Worm (Caenorhabditis elegans) whole organism, L3 larva: ENCODE measurements around the gene mig-21.

ENCODE experiments used
- R02D3.7 ChIP-seq: fragments of 150-350 bp; optimal IDR thresholded peaks from 2 replicates; lab custom pipeline; 2014; ENCODE audit warnings: missing biosample characterization, missing genetic modification characterization
- ZK546.5 ChIP-seq: sonication (generic microtip); optimal IDR thresholded peaks from 2 replicates; lab custom pipeline; 2017; ENCODE audit warnings: missing biosample characterization, missing genetic modification characterization
- aly-2 ChIP-seq: fragments of 150-350 bp; optimal IDR thresholded peaks from 2 replicates; lab custom pipeline; 2014; ENCODE audit warnings: missing biosample characterization, missing genetic modification characterization
- ama-1 ChIP-seq: fragments of 150-350 bp; optimal IDR thresholded peaks from 2 replicates; lab custom pipeline; 2018
- ceh-16 ChIP-seq: sonication (generic microtip); optimal IDR thresholded peaks from 2 replicates; lab custom pipeline; 2017; ENCODE audit warnings: missing biosample characterization, missing genetic modification characterization
- ceh-28 ChIP-seq: fragments of 150-350 bp; optimal IDR thresholded peaks from 2 replicates; lab custom pipeline; 2014; ENCODE audit warnings: missing biosample characterization, missing genetic modification reagents, missing genetic modification characterization
- ceh-82 ChIP-seq: fragments of 150-350 bp; optimal IDR thresholded peaks from 2 replicates; lab custom pipeline; 2014; ENCODE audit warnings: missing biosample characterization, missing genetic modification characterization
- ceh-9 ChIP-seq: sonication (generic microtip); optimal IDR thresholded peaks from 2 replicates; lab custom pipeline; 2018; ENCODE audit warnings: missing biosample characterization, missing genetic modification characterization
- daf-12 ChIP-seq: fragments of 150-350 bp; optimal IDR thresholded peaks from 2 replicates; lab custom pipeline; 2014; ENCODE audit warnings: missing biosample characterization, missing genetic modification reagents, missing genetic modification characterization
- egl-27 ChIP-seq: sonication (generic microtip); optimal IDR thresholded peaks from 4 replicates; lab custom pipeline; 2017; ENCODE audit warnings: missing biosample characterization, missing genetic modification reagents, missing genetic modification characterization
- elt-1 ChIP-seq: fragments of 150-350 bp; optimal IDR thresholded peaks from 2 replicates; lab custom pipeline; 2014; ENCODE audit warnings: missing biosample characterization, missing genetic modification characterization
- elt-2 ChIP-seq: sonication (generic microtip); optimal IDR thresholded peaks from 2 replicates; lab custom pipeline; 2016; ENCODE audit warnings: missing genetic modification reagents, mild to moderate bottlenecking, missing genetic modification characterization, missing compliant biosample characterization
- elt-3 ChIP-seq, 3 experiments: fragments of 150-350 bp in 1 of 3; sonication (generic microtip) in 2 of 3; optimal IDR thresholded peaks; 2 replicates in 2 of 3; 4 replicates in 1 of 3; lab custom pipeline; 2014 to 2017; ENCODE audit warnings: missing biosample characterization in 3 of 3, missing genetic modification characterization in 3 of 3
- eor-1 ChIP-seq, 2 experiments: fragments of 150-350 bp; optimal IDR thresholded peaks; 2 replicates each; lab custom pipeline; 2014 to 2018; ENCODE audit warnings: missing biosample characterization in 2 of 2, missing genetic modification characterization in 2 of 2
- fkh-10 ChIP-seq: sonication (generic microtip); optimal IDR thresholded peaks from 2 replicates; lab custom pipeline; 2017; ENCODE audit warnings: missing biosample characterization, missing genetic modification reagents, missing genetic modification characterization
- fkh-2 ChIP-seq: fragments of 150-350 bp; optimal IDR thresholded peaks from 2 replicates; lab custom pipeline; 2014; ENCODE audit warnings: missing biosample characterization, missing genetic modification reagents, missing genetic modification characterization
- jun-1 ChIP-seq: fragments of 150-350 bp; optimal IDR thresholded peaks from 2 replicates; lab custom pipeline; 2014; ENCODE audit warnings: missing biosample characterization, missing genetic modification reagents, missing genetic modification characterization
- lin-15B ChIP-seq: fragments of 150-350 bp; optimal IDR thresholded peaks from 2 replicates; lab custom pipeline; 2014; ENCODE audit warnings: missing biosample characterization, missing genetic modification characterization
- lin-39 ChIP-seq: fragments of 150-350 bp; optimal IDR thresholded peaks from 2 replicates; lab custom pipeline; 2018; ENCODE audit warnings: missing biosample characterization, missing genetic modification reagents, missing genetic modification characterization
- lsy-12 ChIP-seq: sonication (generic microtip); optimal IDR thresholded peaks from 2 replicates; lab custom pipeline; 2016; ENCODE audit warnings: mild to moderate bottlenecking, missing genetic modification characterization, missing compliant biosample characterization
- mdl-1 ChIP-seq: fragments of 150-350 bp; optimal IDR thresholded peaks from 2 replicates; lab custom pipeline; 2014; ENCODE audit warnings: missing biosample characterization, missing genetic modification characterization
- mml-1 ChIP-seq: fragments of 150-350 bp; sonication (generic microtip); optimal IDR thresholded peaks from 3 replicates; lab custom pipeline; 2014; ENCODE audit warnings: missing biosample characterization, missing genetic modification characterization
- nfya-1 ChIP-seq: sonication (generic microtip); optimal IDR thresholded peaks from 2 replicates; lab custom pipeline; 2017; ENCODE audit warnings: missing genetic modification characterization, mild to moderate bottlenecking, missing compliant biosample characterization, antibody characterized with exemption, moderate library complexity; ENCODE audit not compliant: insufficient read depth
- nhr-23 ChIP-seq: fragments of 150-350 bp; optimal IDR thresholded peaks from 2 replicates; lab custom pipeline; 2014; ENCODE audit warnings: missing biosample characterization, missing genetic modification reagents, missing genetic modification characterization
- nhr-237 ChIP-seq: fragments of 150-350 bp; optimal IDR thresholded peaks from 2 replicates; lab custom pipeline; 2014; ENCODE audit warnings: missing biosample characterization, missing genetic modification characterization
- nhr-25 ChIP-seq: sonication (generic microtip); optimal IDR thresholded peaks from 2 replicates; lab custom pipeline; 2017; ENCODE audit warnings: missing biosample characterization, missing genetic modification characterization
- nhr-28 ChIP-seq: fragments of 150-350 bp; optimal IDR thresholded peaks from 2 replicates; lab custom pipeline; 2014; ENCODE audit warnings: missing biosample characterization, missing genetic modification characterization
- nhr-43 ChIP-seq: sonication (generic microtip); optimal IDR thresholded peaks from 2 replicates; lab custom pipeline; 2016; ENCODE audit warnings: mild to moderate bottlenecking, missing genetic modification characterization, missing compliant biosample characterization; ENCODE audit not compliant: poor library complexity, severe bottlenecking
- nhr-67 ChIP-seq: fragments of 150-350 bp; optimal IDR thresholded peaks from 2 replicates; lab custom pipeline; 2014; ENCODE audit warnings: missing biosample characterization, missing genetic modification characterization
- nhr-76 ChIP-seq: fragments of 150-350 bp; sonication (generic microtip); optimal IDR thresholded peaks from 5 replicates; lab custom pipeline; 2014; ENCODE audit warnings: missing biosample characterization, missing genetic modification characterization
- nhr-77 ChIP-seq: fragments of 150-350 bp; optimal IDR thresholded peaks from 2 replicates; lab custom pipeline; 2014; ENCODE audit warnings: missing biosample characterization, missing genetic modification characterization
- pha-4 ChIP-seq: fragments of 150-350 bp; optimal IDR thresholded peaks from 2 replicates; lab custom pipeline; 2014; ENCODE audit warnings: missing biosample characterization, missing genetic modification reagents, missing genetic modification characterization
- pqm-1 ChIP-seq: fragments of 150-350 bp; optimal IDR thresholded peaks from 2 replicates; lab custom pipeline; 2017; ENCODE audit warnings: missing biosample characterization, missing genetic modification characterization, inconsistent platforms
- sea-2 ChIP-seq: fragments of 150-350 bp; sonication (generic microtip); optimal IDR thresholded peaks from 4 replicates; lab custom pipeline; 2014; ENCODE audit warnings: missing biosample characterization, missing genetic modification reagents, missing genetic modification characterization
- skn-1 ChIP-seq: fragments of 150-350 bp; optimal IDR thresholded peaks from 2 replicates; lab custom pipeline; 2014; ENCODE audit warnings: missing biosample characterization, missing genetic modification characterization
- snpc-4 ChIP-seq: fragments of 150-350 bp; optimal IDR thresholded peaks from 2 replicates; lab custom pipeline; 2014; ENCODE audit warnings: missing biosample characterization, missing genetic modification characterization
- unc-39 ChIP-seq: sonication (generic microtip); optimal IDR thresholded peaks from 4 replicates; lab custom pipeline; 2017; ENCODE audit warnings: missing biosample characterization, missing genetic modification characterization
- unc-62 ChIP-seq: fragments of 150-350 bp; sonication (generic microtip); optimal IDR thresholded peaks from 4 replicates; lab custom pipeline; 2014; ENCODE audit warnings: missing biosample characterization, missing genetic modification reagents, missing genetic modification characterization
- zag-1 ChIP-seq: fragments of 150-350 bp; optimal IDR thresholded peaks from 2 replicates; lab custom pipeline; 2014; ENCODE audit warnings: missing biosample characterization, missing genetic modification characterization
- ztf-11 ChIP-seq: fragments of 150-350 bp; optimal IDR thresholded peaks from 2 replicates; lab custom pipeline; 2014; ENCODE audit warnings: missing biosample characterization, missing genetic modification characterization
- ztf-4 ChIP-seq: fragments of 150-350 bp; optimal IDR thresholded peaks from 2 replicates; lab custom pipeline; 2014; ENCODE audit warnings: missing biosample characterization, missing genetic modification characterization

Gene mig-21

ce11 chrIII:5839598-5839997, 38.6 kb downstream of the mig-21 start:
- TF ChIP-seq mml-1 (tag; lab: Kevin White, UChicago) (peak; percentile 36), ceh-28 (no peak), fkh-2 (tag; lab: Kevin White, UChicago) (no peak), lin-39 (no peak), R02D3.7 (no peak), nhr-43 (tag; lab: Kevin White, UChicago) (no peak), fkh-10 (GFP tag; lab: Kevin White, UChicago) (no peak)

ce11 chrIII:5839147-5839546, 39.0 kb downstream of the mig-21 start:
- no peak for TF ChIP-seq nfya-1 (tag; lab: Kevin White, UChicago)
- no peak for TF ChIP-seq mdl-1 (tag; lab: Kevin White, UChicago)
- TF ChIP-seq snpc-4 (tag; lab: Kevin White, UChicago): no peak
- no peak for TF ChIP-seq lsy-12 (tag; lab: Kevin White, UChicago)
- no peak for TF ChIP-seq elt-1 (tag; lab: Kevin White, UChicago)
- no peak for TF ChIP-seq nhr-67 (tag; lab: Kevin White, UChicago)
- no peak for TF ChIP-seq ceh-82
- peak; percentile 61 for TF ChIP-seq nhr-23 (tag; lab: Kevin White, UChicago)
- TF ChIP-seq pha-4 (tag; lab: Kevin White, UChicago): no peak
- no peak for TF ChIP-seq nhr-76 (tag; lab: Kevin White, UChicago)
- TF ChIP-seq nhr-43 (tag; lab: Kevin White, UChicago): peak; percentile 69
- TF ChIP-seq R02D3.7: no peak
- TF ChIP-seq pqm-1: peak; percentile 83
- no peak for TF ChIP-seq aly-2 (tag; lab: Kevin White, UChicago)
- no peak for TF ChIP-seq fkh-10 (GFP tag; lab: Kevin White, UChicago)
- peak; percentile 76 for TF ChIP-seq elt-2
- no peak for TF ChIP-seq unc-39 (tag; lab: Kevin White, UChicago)
- TF ChIP-seq skn-1 (tag; lab: Kevin White, UChicago): no peak
- peak in 1 of 3 experiments; percentile 10 for TF ChIP-seq elt-3 (tag; optimal IDR thresholded peaks at IDR 0.05; lab: Kevin White, UChicago)
- TF ChIP-seq ceh-28: peak; percentile 83
- TF ChIP-seq ztf-11 (tag; lab: Kevin White, UChicago): no peak
- peak; percentile 31 for TF ChIP-seq jun-1 (tag; lab: Kevin White, UChicago)
- TF ChIP-seq fkh-2 (tag; lab: Kevin White, UChicago): no peak
- TF ChIP-seq eor-1 (tag; optimal IDR thresholded peaks at IDR 0.05; lab: Kevin White, UChicago): no peak
- TF ChIP-seq nhr-25: no peak

DNA sequence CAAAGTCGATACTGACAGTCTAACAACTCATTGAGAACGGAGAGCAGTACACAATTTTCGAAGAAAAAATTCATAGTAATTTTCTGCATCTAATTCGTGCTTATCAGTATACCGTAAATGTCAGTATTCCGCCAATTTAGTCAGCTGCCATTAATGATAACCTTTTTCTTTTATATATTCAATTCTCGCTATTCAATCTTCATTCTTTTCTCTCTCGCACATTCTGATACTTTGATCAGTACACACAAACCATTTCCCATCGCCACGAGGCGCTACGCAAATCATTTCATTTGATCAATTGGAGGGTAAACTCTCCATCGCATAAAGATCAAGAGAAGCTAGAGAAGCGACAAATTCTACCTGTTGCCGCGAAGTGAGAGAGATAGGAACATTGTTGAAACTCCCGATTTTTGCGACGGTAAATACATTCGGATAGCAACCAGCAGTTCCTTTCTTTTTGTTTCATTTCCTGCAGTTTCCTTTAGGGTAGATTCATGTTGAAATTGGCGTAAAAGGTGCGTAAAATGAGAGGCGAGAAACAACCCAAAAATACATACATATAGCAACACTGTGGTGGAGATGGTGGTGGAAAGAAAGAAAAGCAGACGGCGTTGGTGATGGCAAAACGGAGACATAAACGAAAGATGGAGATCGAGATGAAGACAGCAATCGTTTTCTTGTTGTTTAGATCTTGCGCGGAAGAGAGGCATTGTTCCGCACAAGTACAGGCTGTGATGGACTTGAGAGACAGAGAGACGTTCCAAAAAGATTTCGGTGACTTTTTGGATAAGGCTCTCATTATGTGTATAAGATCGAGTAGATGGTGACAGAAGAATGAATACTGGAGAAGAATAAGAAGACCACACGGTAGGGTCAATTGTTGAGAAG, 39.8 kb downstream of the mig-21 start:
- TF ChIP-seq ceh-16 (tag; lab: Kevin White, UChicago) (no peak), nhr-43 (tag; lab: Kevin White, UChicago) (peak; percentile 44), nfya-1 (tag; lab: Kevin White, UChicago) (peak; percentile 14), eor-1 (tag; optimal IDR thresholded peaks at IDR 0.05; lab: Kevin White, UChicago) (no peak), elt-2 (peak; percentile 95), elt-1 (tag; lab: Kevin White, UChicago) (peak; percentile 59), lsy-12 (tag; lab: Kevin White, UChicago) (peak; percentile 53), jun-1 (tag; lab: Kevin White, UChicago) (peak; percentile 35), ama-1 (lab: Kevin White, UChicago) (peak; percentile 73), aly-2 (tag; lab: Kevin White, UChicago) (no peak), sea-2 (no peak), pqm-1 (peak; percentile 93), nhr-23 (tag; lab: Kevin White, UChicago) (peak; percentile 46), pha-4 (tag; lab: Kevin White, UChicago) (peak; percentile 75), mdl-1 (tag; lab: Kevin White, UChicago) (peak; percentile 11)

DNA sequence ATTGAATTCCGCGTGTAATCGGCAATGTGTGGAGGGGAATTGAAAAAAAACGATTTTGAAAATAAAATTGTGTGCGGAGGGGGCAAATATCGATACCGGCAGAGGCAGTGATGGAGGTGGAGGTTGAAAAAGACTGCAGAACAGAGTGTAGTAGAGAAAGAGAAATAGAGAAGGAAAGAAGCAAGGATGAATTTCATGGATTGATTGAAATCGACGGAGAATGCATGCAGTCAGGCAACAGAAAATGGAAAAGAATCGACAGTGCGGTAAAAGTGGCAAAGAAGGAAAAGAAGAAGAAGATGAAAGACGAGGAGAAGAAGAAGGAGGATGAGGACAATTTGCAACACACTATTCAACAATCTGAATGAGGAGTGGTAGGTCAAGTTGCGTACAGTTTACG, 41.4 kb downstream of the mig-21 start, which contains the start of gene W04D12.1:
Gene W04D12.1 (plus strand): TSS at position 111 of the 400 bp plus-strand sequence.
- no peak for TF ChIP-seq R02D3.7
- TF ChIP-seq snpc-4 (tag; lab: Kevin White, UChicago): no peak
- TF ChIP-seq nhr-28 (tag; lab: Kevin White, UChicago): no peak
- TF ChIP-seq nhr-76 (tag; lab: Kevin White, UChicago): no peak
- TF ChIP-seq nhr-43 (tag; lab: Kevin White, UChicago): no peak
- TF ChIP-seq ceh-9 (tag; lab: Kevin White, UChicago): no peak
- TF ChIP-seq nhr-67 (tag; lab: Kevin White, UChicago): no peak
- no peak for TF ChIP-seq ztf-11 (tag; lab: Kevin White, UChicago)
- TF ChIP-seq nhr-237 (tag; lab: Kevin White, UChicago): no peak
- no peak for TF ChIP-seq ZK546.5
- peak; percentile 8 for TF ChIP-seq nhr-23 (tag; lab: Kevin White, UChicago)
- no peak for TF ChIP-seq fkh-2 (tag; lab: Kevin White, UChicago)
- no peak for TF ChIP-seq ztf-4
- TF ChIP-seq nhr-77: no peak
- no peak for TF ChIP-seq lin-15B (tag; lab: Kevin White, UChicago)
- TF ChIP-seq elt-2: no peak
- no peak for TF ChIP-seq fkh-10 (GFP tag; lab: Kevin White, UChicago)
- no peak for TF ChIP-seq ceh-16 (tag; lab: Kevin White, UChicago)
- no peak for TF ChIP-seq mml-1 (tag; lab: Kevin White, UChicago)
- no peak for TF ChIP-seq egl-27
- TF ChIP-seq zag-1 (tag; lab: Kevin White, UChicago): no peak
- TF ChIP-seq daf-12 (tag; lab: Kevin White, UChicago): no peak
- TF ChIP-seq unc-62: no peak
- no peak for TF ChIP-seq aly-2 (tag; lab: Kevin White, UChicago)
- TF ChIP-seq ceh-28: peak; percentile 11
- TF ChIP-seq skn-1 (tag; lab: Kevin White, UChicago): no peak
- peak; percentile 43 for TF ChIP-seq pha-4 (tag; lab: Kevin White, UChicago)
